Worm (Caenorhabditis elegans): Measurements from ENCODE around the gene exp-1.
A peak's percentile ranks its signal among the peaks of the same experiment; 100 is the strongest.

exp-1 gene

DNA sequence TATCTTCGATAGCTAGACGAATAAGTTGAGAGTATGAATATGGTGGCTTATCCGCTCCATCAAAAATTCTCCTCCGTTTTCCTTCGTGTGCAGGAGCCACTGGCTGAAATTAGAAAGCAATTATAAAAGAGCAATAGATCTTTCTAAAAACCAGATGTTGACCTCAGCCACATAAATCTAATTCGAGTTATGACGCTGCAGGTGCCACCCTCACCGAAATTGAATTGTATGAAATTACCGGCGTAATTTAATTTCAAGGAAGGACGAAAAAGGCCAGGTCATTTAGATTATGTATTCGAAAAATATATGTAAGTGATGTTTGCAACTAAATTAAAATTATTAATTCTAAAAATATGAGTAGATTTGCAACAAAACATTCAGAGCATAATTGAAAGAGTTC is 29.9 kb upstream of the exp-1 start:
- TF ChIP-seq nhr-71 (tag; optimal IDR thresholded peaks at IDR 0.05) (peak; percentile 1), zag-1 (tag; optimal IDR thresholded peaks at IDR 0.05) (no peak), nhr-47 (tag; optimal IDR thresholded peaks at IDR 0.05) (peak; percentile 17)

- TF ChIP-seq sox-4 (tag; optimal IDR thresholded peaks at IDR 0.05) (no peak), mdl-1 (tag; optimal IDR thresholded peaks at IDR 0.05) (no peak), rnt-1 (tag; optimal IDR thresholded peaks at IDR 0.05) (peak; percentile 41), snu-23 (GFP tag; optimal IDR thresholded peaks at IDR 0.05) (peak; percentile 20), pqm-1 (tag; optimal IDR thresholded peaks at IDR 0.05) (no peak), ces-1 (GFP tag; optimal IDR thresholded peaks at IDR 0.05) (no peak), egl-27 (tag; optimal IDR thresholded peaks at IDR 0.05) (no peak), ceh-8 (GFP tag; optimal IDR thresholded peaks at IDR 0.05) (no peak), blmp-1 (tag; optimal IDR thresholded peaks at IDR 0.05) (peak; percentile 45), lin-14 (GFP tag; optimal IDR thresholded peaks at IDR 0.05) (peak; percentile 70), F16B12.6 (tag; optimal IDR thresholded peaks at IDR 0.05) (no peak), mep-1 (tag; optimal IDR thresholded peaks at IDR 0.05) (no peak), efl-1 (optimal IDR thresholded peaks at IDR 0.05) (no peak), efl-1 (GFP tag; optimal IDR thresholded peaks at IDR 0.05 in 1 of 2) (no peak), nhr-71 (tag; optimal IDR thresholded peaks at IDR 0.05) (peak; percentile 48), lsy-2 (tag; optimal IDR thresholded peaks at IDR 0.05) (peak; percentile 4 to 35), hpl-2 (GFP tag; optimal IDR thresholded peaks at IDR 0.05) (no peak), ama-1 (optimal IDR thresholded peaks at IDR 0.05) (no peak), tlp-1 (tag; optimal IDR thresholded peaks at IDR 0.05) (no peak), unc-130 (tag; optimal IDR thresholded peaks at IDR 0.05) (peak; percentile 54), pax-3 (tag; optimal IDR thresholded peaks at IDR 0.05) (no peak), aly-2 (tag; optimal IDR thresholded peaks at IDR 0.05) (no peak)
Observed at ce11 chrII:6181337-6181736, 20.4 kb upstream of the exp-1 start.

- TF ChIP-seq tbx-2 (tag; optimal IDR thresholded peaks at IDR 0.05) (no peak), aha-1 (tag; optimal IDR thresholded peaks at IDR 0.05) (no peak), elt-3 (tag; optimal IDR thresholded peaks at IDR 0.05) (no peak), ets-5 (GFP tag; IDR thresholded peaks at IDR 0.05) (no peak), nhr-20 (tag; optimal IDR thresholded peaks at IDR 0.05) (no peak), mab-9 (GFP tag; IDR thresholded peaks at IDR 0.05) (no peak), ama-1 (optimal IDR thresholded peaks at IDR 0.05) (no peak), ceh-8 (GFP tag; optimal IDR thresholded peaks at IDR 0.05) (no peak), nhr-47 (tag; optimal IDR thresholded peaks at IDR 0.05) (no peak), ztf-4 (tag; optimal IDR thresholded peaks at IDR 0.05) (no peak), ces-1 (GFP tag; optimal IDR thresholded peaks at IDR 0.05) (no peak), nhr-11 (tag; optimal IDR thresholded peaks at IDR 0.05) (no peak), mdl-1 (tag; optimal IDR thresholded peaks at IDR 0.05) (no peak)
Observed at ce11 chrII:6180552-6180951, 19.7 kb upstream of the exp-1 start.

DNA sequence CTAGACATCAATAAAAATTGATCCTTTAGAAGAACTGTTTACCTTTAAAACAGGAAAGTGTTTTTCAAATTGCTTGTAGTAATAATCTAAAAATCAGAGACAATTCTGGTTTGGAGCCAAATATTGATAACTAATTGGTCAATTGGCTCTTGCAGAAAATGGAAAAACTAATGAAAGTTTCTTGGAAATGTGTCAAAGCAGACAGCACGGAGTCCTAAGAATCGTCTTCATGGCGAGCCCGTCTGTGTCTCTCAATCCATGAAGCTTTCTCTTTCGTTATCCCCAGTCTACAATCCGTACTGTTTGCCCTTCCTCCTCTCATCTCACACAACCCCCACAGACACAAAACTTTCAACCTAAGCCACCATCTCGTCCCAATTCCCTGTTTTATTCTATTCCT is 18.6 kb upstream of the exp-1 start, which contains the start of gene F40H3.1:
Gene F40H3.1, plus strand, starts transcription at position 301 of the 400 bp plus-strand sequence.
- TF ChIP-seq ceh-88 (GFP tag; IDR thresholded peaks at IDR 0.05) (no peak), zip-4 (GFP tag; optimal IDR thresholded peaks at IDR 0.05) (no peak), C16A3.4 (tag; optimal IDR thresholded peaks at IDR 0.05) (no peak), unc-98 (GFP tag; IDR thresholded peaks at IDR 0.05) (no peak), pqm-1 (tag; optimal IDR thresholded peaks at IDR 0.05) (no peak), lin-14 (GFP tag; optimal IDR thresholded peaks at IDR 0.05) (no peak), ces-1 (GFP tag; optimal IDR thresholded peaks at IDR 0.05) (no peak), lsy-2 (tag; optimal IDR thresholded peaks at IDR 0.05) (no peak), nhr-19 (GFP tag; conservative IDR thresholded peaks at IDR 0.05) (no peak), dsc-1 (tag; optimal IDR thresholded peaks at IDR 0.05) (no peak), jun-1 (tag; optimal IDR thresholded peaks at IDR 0.05) (no peak), egl-13 (tag; optimal IDR thresholded peaks at IDR 0.05) (no peak), ama-1 (optimal IDR thresholded peaks at IDR 0.05) (no peak), C34B4.2 (tag; optimal IDR thresholded peaks at IDR 0.05) (no peak), skn-1 (tag; optimal IDR thresholded peaks at IDR 0.05) (no peak), vab-15 (tag; optimal IDR thresholded peaks at IDR 0.05) (no peak), hpl-2 (GFP tag; optimal IDR thresholded peaks at IDR 0.05) (no peak), lir-3 (tag; optimal IDR thresholded peaks at IDR 0.05; ENCODE audit: poor library complexity) (no peak), tbx-2 (tag; optimal IDR thresholded peaks at IDR 0.05) (no peak)
